Worm (Caenorhabditis elegans) whole organism, midembryonic: ENCODE measurements around the gene ZK1290.7.

ENCODE experiments used
- T22C8.4 ChIP-seq: fragments of 200-800 bp; sonication (Bioruptor generic); IDR thresholded peaks from 2 replicates; pipeline ENCODE4 v1.3.6; 2022; ENCODE audit warnings: missing genetic modification characterization, missing compliant biosample characterization
- tab-1 ChIP-seq: fragments of 200-800 bp; sonication (Bioruptor generic); IDR thresholded peaks from 2 replicates; pipeline ENCODE4 v1.3.6; 2022; ENCODE audit warnings: missing genetic modification characterization, missing compliant biosample characterization

DNA sequence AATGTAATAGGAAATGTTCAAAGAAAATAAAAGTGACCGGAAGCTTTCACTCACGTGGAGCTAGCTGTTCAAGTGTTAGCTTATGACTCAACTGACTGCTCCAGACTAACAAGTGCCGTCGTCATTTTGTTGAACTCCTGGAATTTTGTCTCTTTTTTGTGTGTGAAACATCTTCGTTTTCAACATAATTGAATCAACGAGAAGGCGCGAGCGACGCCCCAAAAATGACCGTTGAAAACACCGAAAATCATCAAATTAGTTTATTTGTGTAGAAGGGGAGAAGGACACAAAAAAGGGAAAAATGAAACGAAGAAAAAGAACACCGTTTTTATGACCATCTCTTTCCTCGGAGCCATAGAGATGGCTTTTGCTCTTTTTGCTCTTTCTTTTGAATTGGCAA is 30.1 kb upstream of the ZK1290.7 start, which contains the start of gene ZK1290.14:
- TF ChIP-seq T22C8.4 (GFP tag; lab: Robert Waterston, UW) (no peak), tab-1 (GFP tag; lab: Robert Waterston, UW) (no peak)
